Worm (Caenorhabditis elegans): ENCODE results near the gene nhr-9.
A peak's percentile ranks its signal among the peaks of the same experiment; 100 is the strongest.

- TF ChIP-seq pqm-1 (tag; optimal IDR thresholded peaks at IDR 0.05) (peak; percentile 63), mdl-1 (tag; optimal IDR thresholded peaks at IDR 0.05) (no peak), R02D3.7 (tag; optimal IDR thresholded peaks at IDR 0.05) (no peak), zag-1 (tag; optimal IDR thresholded peaks at IDR 0.05) (no peak), skn-1 (tag; optimal IDR thresholded peaks at IDR 0.05) (no peak), ama-1 (optimal IDR thresholded peaks at IDR 0.05) (no peak), ZK546.5 (tag; optimal IDR thresholded peaks at IDR 0.05) (no peak), nhr-12 (tag; optimal IDR thresholded peaks at IDR 0.05) (no peak), pha-4 (tag; optimal IDR thresholded peaks at IDR 0.05) (peak; percentile 31)
Measured at ce11 chrIII:7120477-7120876, 25.2 kb downstream of the nhr-9 start.

Data from whole organism, L3 larva.